Worm (Caenorhabditis elegans) whole organism, L4 larva: ENCODE results near the gene rgs-5.

Experiments
- hmg-1.1 ChIP-seq: fragments of 200-800 bp; sonication (Bioruptor generic); IDR thresholded peaks from 2 replicates; pipeline ENCODE4 v1.3.6; 2022; ENCODE audit warnings: missing genetic modification reagents, missing genetic modification characterization, missing compliant biosample characterization
- lin-13 ChIP-seq: fragments of 150-350 bp; optimal IDR thresholded peaks from 2 replicates; lab custom pipeline; 2014; ENCODE audit warnings: missing biosample characterization, missing genetic modification reagents, missing genetic modification characterization
- nhr-25 ChIP-seq: sonication (generic microtip); optimal IDR thresholded peaks from 2 replicates; lab custom pipeline; 2017; ENCODE audit warnings: missing genetic modification characterization, mild to moderate bottlenecking, missing compliant biosample characterization, antibody characterized with exemption, moderate library complexity, borderline replicate concordance; ENCODE audit not compliant: insufficient read depth
- nhr-76 ChIP-seq: fragments of 150-350 bp; optimal IDR thresholded peaks from 2 replicates; lab custom pipeline; 2014; ENCODE audit warnings: missing biosample characterization, missing genetic modification characterization
- unc-130 ChIP-seq: sonication (generic microtip); optimal IDR thresholded peaks from 2 replicates; lab custom pipeline; 2016; ENCODE audit warnings: missing genetic modification reagents, missing genetic modification characterization, missing compliant biosample characterization
- unc-39 ChIP-seq: sonication (generic microtip); optimal IDR thresholded peaks from 2 replicates; lab custom pipeline; 2017; ENCODE audit warnings: missing biosample characterization, missing genetic modification characterization

ce11 chrIII:5718385-5718784 lies 20.0 kb downstream of the rgs-5 start:
- TF ChIP-seq unc-130 (GFP tag; lab: Kevin White, UChicago) (no peak), lin-13 (no peak), unc-39 (tag; lab: Kevin White, UChicago) (no peak), nhr-76 (no peak), hmg-1.1 (GFP tag; lab: Robert Waterston, UW) (no peak), nhr-25 (tag; lab: Kevin White, UChicago) (no peak)
